Worm (Caenorhabditis elegans) whole organism, late embryonic: ENCODE results near the gene H03G16.6.

Experiments used
- K09A11.1 ChIP-seq: sonication (generic microtip); optimal IDR thresholded peaks from 2 replicates; lab custom pipeline; 2017; ENCODE audit warnings: antibody characterized with exemption, mild to moderate bottlenecking, missing genetic modification characterization, missing compliant biosample characterization; ENCODE audit not compliant: insufficient read depth
- tbx-2 ChIP-seq: sonication (generic microtip); optimal IDR thresholded peaks from 2 replicates; lab custom pipeline; 2016; ENCODE audit warnings: missing genetic modification characterization, missing compliant biosample characterization

DNA sequence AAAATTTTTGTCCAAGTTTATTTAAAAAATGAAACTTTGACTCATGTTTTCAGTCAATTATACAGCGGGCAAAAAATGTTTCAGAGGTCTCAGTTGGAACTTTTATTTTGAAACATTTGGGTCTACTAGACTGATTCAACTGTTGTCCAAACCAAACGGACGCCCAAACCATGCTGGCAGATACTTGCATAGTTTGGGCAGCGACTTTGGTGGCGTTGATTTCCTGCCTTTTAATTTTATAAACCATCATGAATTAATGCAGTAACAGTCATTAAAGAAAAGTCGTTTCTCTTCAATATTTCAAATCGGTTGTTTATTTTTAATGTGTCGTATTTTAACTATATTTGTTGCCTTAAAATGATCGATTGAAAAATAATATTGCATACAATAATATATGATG is 16.2 kb upstream of the H03G16.6 start:
- TF ChIP-seq tbx-2 (tag; lab: Kevin White, UChicago) (no peak), K09A11.1 (tag; lab: Kevin White, UChicago) (no peak)
